Worm (Caenorhabditis elegans) whole organism, early embryonic: ENCODE measurements around the gene lgc-1.

Source experiments
- B0310.2 ChIP-seq: sonication (generic microtip); optimal IDR thresholded peaks from 2 replicates; lab custom pipeline; 2016; ENCODE audit warnings: mild to moderate bottlenecking, missing genetic modification characterization, missing compliant biosample characterization
- F13C5.2 ChIP-seq: sonication (generic microtip); optimal IDR thresholded peaks from 2 replicates; lab custom pipeline; 2017; ENCODE audit warnings: mild to moderate bottlenecking, missing genetic modification characterization, inconsistent platforms, missing compliant biosample characterization
- ceh-13 ChIP-seq: fragments of 200-800 bp; sonication (Bioruptor generic); optimal IDR thresholded peaks from 2 replicates; lab custom pipeline; 2018; ENCODE audit warnings: mild to moderate bottlenecking, missing genetic modification characterization, missing compliant biosample characterization
- ceh-36 ChIP-seq: sonication (generic microtip); optimal IDR thresholded peaks from 2 replicates; lab custom pipeline; 2016; ENCODE audit warnings: missing genetic modification characterization, inconsistent platforms, missing compliant biosample characterization
- hmbx-1 ChIP-seq: sonication (generic microtip); optimal IDR thresholded peaks from 2 replicates; lab custom pipeline; 2016; ENCODE audit warnings: mild to moderate bottlenecking, missing genetic modification characterization, missing compliant biosample characterization

DNA sequence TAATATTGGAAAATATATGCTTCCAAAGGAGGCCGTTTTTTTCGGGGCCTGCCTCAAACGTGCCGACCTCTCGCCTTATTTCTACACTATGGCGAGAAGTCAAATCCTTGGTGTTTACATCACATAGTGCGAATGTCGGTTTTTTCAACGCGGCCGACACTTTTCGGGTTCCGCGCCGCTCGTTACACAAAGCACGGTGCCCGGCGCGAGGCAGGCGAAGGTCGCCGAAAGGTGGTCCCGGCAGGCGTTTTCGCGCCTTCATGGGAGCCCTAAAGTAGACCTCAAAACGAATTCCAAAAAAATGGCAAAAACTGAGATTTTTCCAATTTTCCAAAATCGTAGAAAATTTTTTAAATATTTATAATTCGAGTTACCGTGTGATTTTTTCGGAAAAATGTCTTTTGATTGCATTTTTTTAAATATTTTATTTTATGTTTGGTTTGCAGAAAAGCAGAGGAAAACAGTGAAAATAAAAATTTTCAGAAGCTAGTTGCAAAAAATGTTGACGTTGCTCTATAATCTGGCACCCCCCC is 9.2 kb upstream of the lgc-1 start, which contains the start of gene T05B4.12:
- TF ChIP-seq B0310.2: no peak
- TF ChIP-seq ceh-13 (GFP tag; lab: Kevin White, UChicago): no peak
- no peak for TF ChIP-seq ceh-36
- TF ChIP-seq F13C5.2 (tag; lab: Kevin White, UChicago): no peak
- no peak for TF ChIP-seq hmbx-1 (tag; lab: Kevin White, UChicago)
